Worm (Caenorhabditis elegans) whole organism, mixed stage, embryonic: ENCODE measurements around the gene C34F11.5.

ENCODE experiments used
- M03D4.4 ChIP-seq: sonication (generic microtip); optimal IDR thresholded peaks from 2 replicates; lab custom pipeline; 2017; ENCODE audit warnings: mild to moderate bottlenecking, missing genetic modification characterization, missing compliant biosample characterization
- bed-3 ChIP-seq: fragments of 200-800 bp; sonication (Bioruptor generic); optimal IDR thresholded peaks from 3 replicates; lab custom pipeline; 2018; ENCODE audit warnings: mild to moderate bottlenecking, missing genetic modification characterization, moderate library complexity, missing compliant biosample characterization
- blmp-1 ChIP-seq: fragments of 150-350 bp; optimal IDR thresholded peaks from 2 replicates; lab custom pipeline; 2014; ENCODE audit warnings: missing biosample characterization, missing genetic modification characterization
- ceh-39 ChIP-seq: fragments of 150-350 bp; optimal IDR thresholded peaks from 2 replicates; lab custom pipeline; 2014; ENCODE audit warnings: missing biosample characterization, missing genetic modification characterization
- ceh-43 ChIP-seq: fragments of 200-800 bp; sonication (Bioruptor generic); optimal IDR thresholded peaks from 2 replicates; lab custom pipeline; 2018; ENCODE audit warnings: mild to moderate bottlenecking, missing genetic modification characterization, moderate library complexity, missing compliant biosample characterization
- ceh-83 ChIP-seq: fragments of 200-800 bp; sonication (Bioruptor generic); optimal IDR thresholded peaks from 2 replicates; lab custom pipeline; 2018; ENCODE audit warnings: mild to moderate bottlenecking, missing genetic modification characterization, missing compliant biosample characterization
- cnd-1 ChIP-seq: fragments of 200-800 bp; sonication (Bioruptor generic); optimal IDR thresholded peaks from 2 replicates; lab custom pipeline; 2018; ENCODE audit warnings: mild to moderate bottlenecking, missing genetic modification characterization, missing compliant biosample characterization
- drap-1 ChIP-seq: fragments of 200-800 bp; sonication (Bioruptor generic); optimal IDR thresholded peaks from 3 replicates; lab custom pipeline; 2018; ENCODE audit warnings: mild to moderate bottlenecking, missing genetic modification characterization, missing compliant biosample characterization
- elt-1 ChIP-seq: sonication (generic microtip); optimal IDR thresholded peaks from 2 replicates; lab custom pipeline; 2017; ENCODE audit warnings: missing genetic modification characterization, mild to moderate bottlenecking, missing compliant biosample characterization, antibody characterized with exemption, moderate library complexity, borderline replicate concordance; ENCODE audit not compliant: insufficient read depth
- flh-1 ChIP-seq: fragments of 200-800 bp; sonication (Bioruptor generic); optimal IDR thresholded peaks from 2 replicates; lab custom pipeline; 2018; ENCODE audit warnings: mild to moderate bottlenecking, missing genetic modification characterization, moderate library complexity, missing compliant biosample characterization
- hlh-1 ChIP-seq: fragments of 150-350 bp; optimal IDR thresholded peaks from 2 replicates; lab custom pipeline; 2014; ENCODE audit warnings: missing biosample characterization, missing genetic modification reagents, missing genetic modification characterization
- lin-32 ChIP-seq: fragments of 200-800 bp; sonication (Bioruptor generic); optimal IDR thresholded peaks from 2 replicates; lab custom pipeline; 2018; ENCODE audit warnings: mild to moderate bottlenecking, missing genetic modification characterization, missing compliant biosample characterization
- lsy-2 ChIP-seq: fragments of 150-350 bp; optimal IDR thresholded peaks from 2 replicates; lab custom pipeline; 2014; ENCODE audit warnings: missing biosample characterization, missing genetic modification characterization
- mab-5 ChIP-seq: fragments of 150-350 bp; optimal IDR thresholded peaks from 2 replicates; lab custom pipeline; 2014; ENCODE audit warnings: missing biosample characterization, missing genetic modification characterization
- mep-1 ChIP-seq: fragments of 150-350 bp; optimal IDR thresholded peaks from 2 replicates; lab custom pipeline; 2017; ENCODE audit warnings: missing biosample characterization, missing genetic modification reagents, missing genetic modification characterization, inconsistent platforms
- mls-2 ChIP-seq: sonication (generic microtip); optimal IDR thresholded peaks from 2 replicates; lab custom pipeline; 2016; ENCODE audit warnings: mild to moderate bottlenecking, missing genetic modification characterization, moderate library complexity, missing compliant biosample characterization
- nhr-2 ChIP-seq: fragments of 150-350 bp; optimal IDR thresholded peaks from 2 replicates; lab custom pipeline; 2014; ENCODE audit warnings: missing biosample characterization, missing genetic modification characterization
- nhr-237 ChIP-seq: fragments of 150-350 bp; optimal IDR thresholded peaks from 2 replicates; lab custom pipeline; 2014; ENCODE audit warnings: missing biosample characterization, missing genetic modification characterization
- nhr-28 ChIP-seq: fragments of 150-350 bp; optimal IDR thresholded peaks from 2 replicates; lab custom pipeline; 2014; ENCODE audit warnings: missing biosample characterization, missing genetic modification characterization
- nhr-76 ChIP-seq: sonication (generic microtip); optimal IDR thresholded peaks from 2 replicates; lab custom pipeline; 2017; ENCODE audit warnings: missing biosample characterization, missing genetic modification characterization
- pha-4 ChIP-seq: fragments of 150-350 bp; optimal IDR thresholded peaks from 2 replicates; lab custom pipeline; 2018; ENCODE audit warnings: missing biosample characterization, missing genetic modification reagents, missing genetic modification characterization
- sem-2 ChIP-seq: fragments of 200-800 bp; sonication (Bioruptor generic); optimal IDR thresholded peaks from 2 replicates; lab custom pipeline; 2018; ENCODE audit warnings: mild to moderate bottlenecking, missing genetic modification characterization, missing compliant biosample characterization
- snpc-4 ChIP-seq: fragments of 150-350 bp; optimal IDR thresholded peaks from 2 replicates; lab custom pipeline; 2014; ENCODE audit warnings: missing biosample characterization, missing genetic modification characterization
- sptf-1 ChIP-seq: sonication (generic microtip); optimal IDR thresholded peaks from 2 replicates; lab custom pipeline; 2017; ENCODE audit warnings: mild to moderate bottlenecking, missing genetic modification characterization, moderate library complexity, missing compliant biosample characterization
- unc-39 ChIP-seq: fragments of 150-350 bp; optimal IDR thresholded peaks from 2 replicates; lab custom pipeline; 2014; ENCODE audit warnings: missing biosample characterization, missing genetic modification characterization
- unc-62 ChIP-seq: fragments of 150-350 bp; optimal IDR thresholded peaks from 2 replicates; lab custom pipeline; 2014; ENCODE audit warnings: missing biosample characterization, missing genetic modification reagents, missing genetic modification characterization
- zip-8 ChIP-seq: fragments of 150-350 bp; optimal IDR thresholded peaks from 2 replicates; lab custom pipeline; 2014; ENCODE audit warnings: missing biosample characterization, missing genetic modification characterization
- ztf-11 ChIP-seq: fragments of 150-350 bp; optimal IDR thresholded peaks from 2 replicates; lab custom pipeline; 2014; ENCODE audit warnings: missing biosample characterization, missing genetic modification characterization

C34F11.5 gene

DNA sequence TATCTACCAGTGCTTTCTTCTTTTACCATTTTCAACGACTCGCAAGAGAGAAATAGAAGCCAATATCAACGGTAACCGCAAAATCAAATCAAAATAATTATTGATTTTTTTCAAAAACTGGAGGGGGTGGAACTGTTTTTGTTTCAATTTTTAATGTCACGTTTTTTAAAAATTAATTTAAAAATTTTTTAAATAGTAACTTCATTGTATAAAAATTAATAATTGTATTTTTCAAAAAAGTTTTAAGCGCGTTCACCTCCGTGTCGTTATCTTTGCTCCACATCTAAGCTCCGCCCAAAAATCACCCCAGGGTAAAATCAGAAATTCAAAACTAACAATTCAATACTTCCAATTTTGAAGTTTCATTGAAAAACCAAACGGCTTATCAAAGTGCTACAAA, 34.5 kb upstream of the C34F11.5 start, which contains the start of gene C27D6.11:
TSS of gene C27D6.11 (minus strand) at position 101 of the 400 bp plus-strand sequence.
- TF ChIP-seq lsy-2 (tag; lab: Kevin White, UChicago) (no peak), ceh-43 (GFP tag; lab: Kevin White, UChicago) (no peak), ceh-83 (GFP tag; lab: Kevin White, UChicago) (no peak), M03D4.4 (tag; lab: Kevin White, UChicago) (no peak), mep-1 (tag; lab: Kevin White, UChicago) (no peak), sem-2 (GFP tag; lab: Kevin White, UChicago) (no peak), nhr-28 (tag; lab: Kevin White, UChicago) (no peak)

DNA sequence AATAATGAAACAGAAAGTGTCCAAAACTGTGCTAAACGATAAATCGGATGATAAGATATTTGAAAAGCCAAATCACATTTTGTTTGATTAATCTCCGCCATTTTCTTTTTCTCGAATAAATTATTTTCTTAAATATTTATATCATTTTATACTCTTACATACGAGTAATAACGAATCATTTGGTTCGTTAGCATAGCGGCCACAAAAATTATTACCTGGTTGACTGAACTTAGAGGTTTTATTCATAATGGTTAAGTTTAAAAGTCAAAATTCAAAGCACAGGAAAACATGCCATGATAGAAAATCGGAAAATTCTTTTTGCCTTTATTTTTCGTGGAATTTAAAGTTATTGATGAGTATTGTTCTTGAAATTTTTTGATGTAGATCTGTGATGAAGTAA, 32.3 kb upstream of the C34F11.5 start, which contains the start of gene srb-5:
TSS of gene srb-5 (minus strand) at position 101 of the 400 bp plus-strand sequence.
- TF ChIP-seq flh-1 (GFP tag; lab: Kevin White, UChicago) (no peak), unc-62 (GFP tag; lab: Kevin White, UChicago) (no peak), mab-5 (tag; lab: Kevin White, UChicago) (no peak), unc-39 (no peak), zip-8 (no peak), drap-1 (GFP tag; lab: Kevin White, UChicago) (no peak), hlh-1 (tag; lab: Kevin White, UChicago) (no peak), mls-2 (tag; lab: Kevin White, UChicago) (no peak), sptf-1 (tag; lab: Kevin White, UChicago) (no peak), ztf-11 (tag; lab: Kevin White, UChicago) (no peak), snpc-4 (tag; lab: Kevin White, UChicago) (no peak), sem-2 (GFP tag; lab: Kevin White, UChicago) (no peak), nhr-237 (tag; lab: Kevin White, UChicago) (no peak), lin-32 (no peak), blmp-1 (tag; lab: Kevin White, UChicago) (no peak), lsy-2 (tag; lab: Kevin White, UChicago) (no peak), ceh-39 (tag; lab: Kevin White, UChicago) (no peak), elt-1 (tag; lab: Kevin White, UChicago) (no peak), nhr-2 (tag; lab: Kevin White, UChicago) (no peak), mep-1 (tag; lab: Kevin White, UChicago) (no peak)

DNA sequence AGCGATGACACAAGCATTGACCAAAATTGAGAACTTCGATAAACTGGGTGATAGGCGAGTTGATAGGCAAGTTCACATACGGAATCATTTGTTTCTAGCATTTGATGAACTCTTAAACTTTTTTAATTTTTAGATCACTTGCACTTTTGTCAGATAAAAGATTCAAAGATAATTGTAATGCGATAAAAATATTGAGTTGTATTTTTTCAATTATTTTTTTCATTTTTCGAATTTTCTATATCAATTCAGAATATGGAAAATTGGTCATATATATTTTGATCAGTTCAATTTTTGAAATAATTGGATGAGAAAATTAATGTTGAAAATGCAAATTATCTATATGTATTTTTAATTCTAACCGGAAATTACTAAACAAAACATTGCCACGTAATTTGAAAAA, 28.9 kb upstream of the C34F11.5 start, which contains the start of gene srb-3:
TSS of gene srb-3 (minus strand) at position 101 of the 400 bp plus-strand sequence.
- TF ChIP-seq unc-62 (GFP tag; lab: Kevin White, UChicago) (no peak), mls-2 (tag; lab: Kevin White, UChicago) (no peak), sem-2 (GFP tag; lab: Kevin White, UChicago) (no peak), cnd-1 (tag; lab: Kevin White, UChicago) (no peak), nhr-28 (tag; lab: Kevin White, UChicago) (no peak), sptf-1 (tag; lab: Kevin White, UChicago) (no peak), drap-1 (GFP tag; lab: Kevin White, UChicago) (no peak), unc-39 (no peak), ztf-11 (tag; lab: Kevin White, UChicago) (no peak), nhr-76 (tag; lab: Kevin White, UChicago) (no peak)

DNA sequence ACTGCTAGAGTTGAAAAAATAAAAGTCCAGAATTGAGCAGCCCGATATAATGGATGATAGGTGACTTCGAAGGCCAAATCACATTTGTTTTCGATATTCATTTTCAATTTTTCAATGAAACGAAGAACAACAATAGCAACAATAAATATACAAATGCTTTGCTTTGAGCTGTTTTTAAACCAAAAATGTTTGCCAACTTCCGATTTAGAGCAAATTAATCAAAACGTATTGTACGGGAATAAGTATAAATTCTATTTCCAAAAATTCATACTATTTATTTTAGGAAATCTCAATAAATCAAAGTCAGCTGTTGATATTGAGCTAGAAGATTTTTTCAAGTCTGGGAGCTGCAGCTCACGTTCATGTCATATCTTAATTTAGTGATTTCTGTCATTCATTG, 24.7 kb upstream of the C34F11.5 start, which contains the start of gene srb-1:
TSS of gene srb-1 (minus strand) at position 101 of the 400 bp plus-strand sequence.
- TF ChIP-seq blmp-1 (tag; lab: Kevin White, UChicago) (no peak), sptf-1 (tag; lab: Kevin White, UChicago) (no peak), sem-2 (GFP tag; lab: Kevin White, UChicago) (no peak), elt-1 (tag; lab: Kevin White, UChicago) (no peak), pha-4 (no peak), lin-32 (no peak), nhr-28 (tag; lab: Kevin White, UChicago) (no peak), drap-1 (GFP tag; lab: Kevin White, UChicago) (no peak), mep-1 (tag; lab: Kevin White, UChicago) (no peak), zip-8 (no peak), unc-39 (no peak), nhr-76 (tag; lab: Kevin White, UChicago) (no peak), ceh-39 (tag; lab: Kevin White, UChicago) (no peak), mls-2 (tag; lab: Kevin White, UChicago) (no peak), flh-1 (GFP tag; lab: Kevin White, UChicago) (no peak), cnd-1 (tag; lab: Kevin White, UChicago) (no peak), lsy-2 (tag; lab: Kevin White, UChicago) (no peak), unc-62 (GFP tag; lab: Kevin White, UChicago) (no peak), ceh-83 (GFP tag; lab: Kevin White, UChicago) (no peak), bed-3 (GFP tag; lab: Kevin White, UChicago) (no peak)
- TF ChIP-seq, all 35 proteins: peak for 0
